Fruit fly (Drosophila melanogaster) whole organism, embryonic: ENCODE data around the gene CG33631.
A peak's percentile ranks its signal among the peaks of the same experiment; 100 is the strongest.

Source experiments
- Adf1 ChIP-seq: fragments of 200-800 bp; sonication (Bioruptor generic); IDR thresholded peaks from 2 replicates; pipeline ENCODE4 v1.3.6; 2022; ENCODE audit warnings: missing biosample characterization, missing genetic modification characterization
- CG10147 ChIP-seq: fragments of 200-800 bp; sonication (Bioruptor generic); optimal IDR thresholded peaks from 2 replicates; lab custom pipeline; 2019; ENCODE audit warnings: missing biosample characterization, mild to moderate bottlenecking, missing genetic modification characterization, moderate library complexity
- CG10209 ChIP-seq: fragments of 200-800 bp; sonication (Bioruptor generic); optimal IDR thresholded peaks from 3 replicates; lab custom pipeline; 2017; ENCODE audit warnings: missing biosample characterization, mild to moderate bottlenecking, missing genetic modification characterization, missing genetic modification reagents
- CG10274 ChIP-seq: fragments of 200-800 bp; sonication (Bioruptor generic); optimal IDR thresholded peaks from 3 replicates; lab custom pipeline; 2017; ENCODE audit warnings: missing biosample characterization, mild to moderate bottlenecking, missing genetic modification characterization
- CG10321 ChIP-seq: fragments of 200-800 bp; sonication (Bioruptor generic); IDR thresholded peaks from 2 replicates; pipeline ENCODE4 v1.3.6; 2022; ENCODE audit warnings: missing biosample characterization, missing genetic modification characterization
- CG11398 ChIP-seq: fragments of 200-800 bp; sonication (Bioruptor generic); optimal IDR thresholded peaks from 2 replicates; lab custom pipeline; 2016; ENCODE audit warnings: missing biosample characterization, missing genetic modification characterization
- CG11504 ChIP-seq: fragments of 200-800 bp; sonication (Bioruptor generic); optimal IDR thresholded peaks from 3 replicates; lab custom pipeline; 2019; ENCODE audit warnings: missing biosample characterization, mild to moderate bottlenecking, missing genetic modification characterization, moderate library complexity
- CG11560 ChIP-seq: fragments of 200-800 bp; sonication (Bioruptor generic); IDR thresholded peaks from 3 replicates; pipeline ENCODE4 v1.3.6; 2022; ENCODE audit warnings: missing biosample characterization, missing genetic modification characterization
- CG13123 ChIP-seq: fragments of 200-800 bp; sonication (Bioruptor generic); optimal IDR thresholded peaks from 2 replicates; lab custom pipeline; 2016; ENCODE audit warnings: missing biosample characterization, missing genetic modification characterization
- CG14050 ChIP-seq: fragments of 200-800 bp; sonication (Bioruptor generic); IDR thresholded peaks from 3 replicates; pipeline ENCODE4 v1.3.6; 2022; ENCODE audit warnings: missing biosample characterization, missing genetic modification characterization
- CG14860 ChIP-seq: fragments of 200-800 bp; sonication (Bioruptor generic); IDR thresholded peaks from 3 replicates; pipeline ENCODE4 v1.3.6; 2022; ENCODE audit warnings: missing biosample characterization, missing genetic modification characterization; ENCODE audit not compliant: partially characterized antibody
- CG14965 ChIP-seq: fragments of 200-800 bp; sonication (Bioruptor generic); optimal IDR thresholded peaks from 2 replicates; lab custom pipeline; 2016; ENCODE audit warnings: missing biosample characterization, missing genetic modification characterization, borderline replicate concordance
- CG15269 ChIP-seq: fragments of 200-800 bp; sonication (Bioruptor generic); optimal IDR thresholded peaks from 2 replicates; lab custom pipeline; 2018; ENCODE audit warnings: missing biosample characterization, mild to moderate bottlenecking, missing genetic modification characterization, moderate library complexity
- CG3065 ChIP-seq: fragments of 200-800 bp; sonication (Bioruptor generic); optimal IDR thresholded peaks from 2 replicates; lab custom pipeline; 2016; ENCODE audit warnings: missing biosample characterization, missing genetic modification characterization
- CG4282 ChIP-seq: fragments of 200-800 bp; sonication (Bioruptor generic); optimal IDR thresholded peaks from 2 replicates; lab custom pipeline; 2016; ENCODE audit warnings: missing biosample characterization, missing genetic modification characterization
- CG7357 ChIP-seq: fragments of 200-800 bp; sonication (Bioruptor generic); IDR thresholded peaks from 3 replicates; pipeline ENCODE4 v1.3.6; 2022; ENCODE audit warnings: missing biosample characterization, missing genetic modification characterization
- CG8478 ChIP-seq: fragments of >200 bp; optimal IDR thresholded peaks from 2 replicates; lab custom pipeline; 2018
- CG9437 ChIP-seq: fragments of 200-800 bp; sonication (Bioruptor generic); optimal IDR thresholded peaks from 2 replicates; lab custom pipeline; 2018; ENCODE audit warnings: missing biosample characterization, mild to moderate bottlenecking, missing genetic modification characterization
- CG9876 ChIP-seq: fragments of 200-800 bp; sonication (Bioruptor generic); optimal IDR thresholded peaks from 2 replicates; lab custom pipeline; 2016; ENCODE audit warnings: missing biosample characterization, missing genetic modification characterization
- CHES-1-like ChIP-seq: fragments of 200-800 bp; sonication (Bioruptor generic); optimal IDR thresholded peaks from 2 replicates; lab custom pipeline; 2016; ENCODE audit warnings: missing biosample characterization, missing genetic modification characterization
- CTCF ChIP-seq: fragments of 200-800 bp; sonication (Bioruptor generic); optimal IDR thresholded peaks from 2 replicates; lab custom pipeline; 2017; ENCODE audit warnings: missing biosample characterization, mild to moderate bottlenecking, missing genetic modification characterization, moderate library complexity
- CkIIα-i1 ChIP-seq: fragments of 200-800 bp; sonication (Bioruptor generic); IDR thresholded peaks from 2 replicates; pipeline ENCODE4 v1.3.6; 2022; ENCODE audit warnings: missing biosample characterization, missing genetic modification characterization
- CoRest ChIP-seq: fragments of 200-800 bp; sonication (Bioruptor generic); optimal IDR thresholded peaks from 3 replicates; lab custom pipeline; 2018; ENCODE audit warnings: missing biosample characterization, mild to moderate bottlenecking, missing genetic modification characterization, moderate library complexity
- Deaf1 ChIP-seq: fragments of 200-800 bp; optimal IDR thresholded peaks from 3 replicates; lab custom pipeline; 2019; ENCODE audit warnings: missing biosample characterization, mild to moderate bottlenecking, missing genetic modification characterization, moderate library complexity
- Dll ChIP-seq: fragments of 200-800 bp; sonication (Bioruptor generic); IDR thresholded peaks from 4 replicates; pipeline ENCODE4 v1.3.6; 2022; ENCODE audit warnings: missing biosample characterization, missing genetic modification characterization; ENCODE audit not compliant: partially characterized antibody
- Doc3 ChIP-seq: fragments of 200-800 bp; sonication (Bioruptor generic); IDR thresholded peaks from 3 replicates; pipeline ENCODE4 v1.3.6; 2022; ENCODE audit warnings: missing biosample characterization, missing genetic modification characterization; ENCODE audit not compliant: partially characterized antibody
- Ets65A ChIP-seq: fragments of 200-800 bp; sonication (Bioruptor generic); peaks from one replicate; lab custom pipeline; 2016; ENCODE audit warnings: missing biosample characterization, missing genetic modification characterization
- Gug ChIP-seq: fragments of 200-800 bp; sonication (Bioruptor generic); IDR thresholded peaks from 4 replicates; pipeline ENCODE4 v1.3.6; 2022; ENCODE audit warnings: missing biosample characterization, missing genetic modification characterization
- NfI ChIP-seq: fragments of 200-800 bp; sonication (Bioruptor generic); optimal IDR thresholded peaks from 3 replicates; lab custom pipeline; 2018; ENCODE audit warnings: missing biosample characterization, mild to moderate bottlenecking, missing genetic modification characterization, moderate library complexity
- Optix ChIP-seq: fragments of 200-800 bp; sonication (Bioruptor generic); IDR thresholded peaks from 3 replicates; pipeline ENCODE4 v1.3.6; 2022; ENCODE audit warnings: missing biosample characterization, missing genetic modification characterization
- PHDP ChIP-seq: fragments of 200-800 bp; sonication (Bioruptor generic); optimal IDR thresholded peaks from 3 replicates; lab custom pipeline; 2018; ENCODE audit warnings: missing biosample characterization, mild to moderate bottlenecking, missing genetic modification characterization, moderate library complexity
- Trl ChIP-seq, 3 experiments: fragments of >200 bp in 2 of 3; fragments of 200-800 bp in 1 of 3; sonication (Bioruptor generic) in 1 of 3; optimal IDR thresholded peaks; 2 replicates in 1 of 3; 3 replicates in 2 of 3; lab custom pipeline; 2016 to 2017; ENCODE audit warnings: missing biosample characterization in 1 of 3, missing genetic modification characterization in 1 of 3
- YL-1 ChIP-seq: fragments of 200-800 bp; sonication (Bioruptor generic); optimal IDR thresholded peaks from 3 replicates; lab custom pipeline; 2017; ENCODE audit warnings: missing biosample characterization, mild to moderate bottlenecking, missing genetic modification characterization
- danr ChIP-seq: fragments of 200-800 bp; sonication (Bioruptor generic); IDR thresholded peaks from 2 replicates; pipeline ENCODE4 v1.3.6; 2022; ENCODE audit warnings: missing biosample characterization, missing genetic modification characterization
- dmrt11E ChIP-seq: fragments of 200-800 bp; sonication (Bioruptor generic); optimal IDR thresholded peaks from 3 replicates; lab custom pipeline; 2018; ENCODE audit warnings: missing biosample characterization, mild to moderate bottlenecking, missing genetic modification characterization, moderate library complexity
- ewg ChIP-seq: fragments of 200-800 bp; sonication (Bioruptor generic); optimal IDR thresholded peaks from 3 replicates; lab custom pipeline; 2017; ENCODE audit warnings: mild to moderate bottlenecking, missing biosample characterization, missing genetic modification reagents, missing genetic modification characterization
- eyg ChIP-seq: fragments of 200-800 bp; sonication (Bioruptor generic); optimal IDR thresholded peaks from 3 replicates; lab custom pipeline; 2016; ENCODE audit warnings: missing biosample characterization, missing genetic modification characterization
- fru ChIP-seq: fragments of >200 bp; optimal IDR thresholded peaks from 2 replicates; lab custom pipeline; 2017
- gro ChIP-seq: fragments of 200-800 bp; sonication (Bioruptor generic); optimal IDR thresholded peaks from 2 replicates; lab custom pipeline; 2016; ENCODE audit warnings: missing biosample characterization, missing genetic modification characterization
- kay ChIP-seq: fragments of 200-800 bp; sonication (Bioruptor generic); optimal IDR thresholded peaks from 2 replicates; lab custom pipeline; 2016; ENCODE audit warnings: missing biosample characterization, missing genetic modification characterization
- kni ChIP-seq: fragments of 200-800 bp; sonication (Bioruptor generic); optimal IDR thresholded peaks from 3 replicates; lab custom pipeline; 2017; ENCODE audit warnings: mild to moderate bottlenecking, missing biosample characterization, missing genetic modification reagents, missing genetic modification characterization
- knrl ChIP-seq: fragments of 200-800 bp; sonication (Bioruptor generic); IDR thresholded peaks from 3 replicates; pipeline ENCODE4 v1.3.6; 2022; ENCODE audit warnings: missing biosample characterization, missing genetic modification characterization; ENCODE audit not compliant: partially characterized antibody
- nom ChIP-seq: fragments of 200-800 bp; sonication (Bioruptor generic); optimal IDR thresholded peaks from 2 replicates; lab custom pipeline; 2017; ENCODE audit warnings: missing biosample characterization, missing genetic modification characterization, mild to moderate bottlenecking, moderate library complexity, missing genetic modification reagents
- pho ChIP-seq: fragments of 200-800 bp; sonication (Bioruptor generic); optimal IDR thresholded peaks from 2 replicates; lab custom pipeline; 2016; ENCODE audit warnings: missing biosample characterization, missing genetic modification characterization
- pros ChIP-seq: fragments of 200-800 bp; sonication (Bioruptor generic); optimal IDR thresholded peaks from 3 replicates; lab custom pipeline; 2019; ENCODE audit warnings: missing biosample characterization, mild to moderate bottlenecking, missing genetic modification characterization, moderate library complexity
- scrt ChIP-seq: fragments of 200-800 bp; sonication (Bioruptor generic); optimal IDR thresholded peaks from 2 replicates; lab custom pipeline; 2018; ENCODE audit warnings: missing biosample characterization, mild to moderate bottlenecking, missing genetic modification characterization, moderate library complexity
- so ChIP-seq: fragments of 200-800 bp; sonication (Bioruptor generic); IDR thresholded peaks from 3 replicates; pipeline ENCODE4 v1.3.6; 2022; ENCODE audit warnings: missing biosample characterization, missing genetic modification characterization
- sqz ChIP-seq: fragments of 200-800 bp; sonication (Bioruptor generic); optimal IDR thresholded peaks from 3 replicates; lab custom pipeline; 2018; ENCODE audit warnings: missing biosample characterization, mild to moderate bottlenecking, missing genetic modification characterization
- stc ChIP-seq: fragments of 200-800 bp; sonication (Bioruptor generic); IDR thresholded peaks from 2 replicates; pipeline ENCODE4 v1.3.6; 2022; ENCODE audit warnings: missing biosample characterization, missing genetic modification characterization

The CG33631 gene

DNA sequence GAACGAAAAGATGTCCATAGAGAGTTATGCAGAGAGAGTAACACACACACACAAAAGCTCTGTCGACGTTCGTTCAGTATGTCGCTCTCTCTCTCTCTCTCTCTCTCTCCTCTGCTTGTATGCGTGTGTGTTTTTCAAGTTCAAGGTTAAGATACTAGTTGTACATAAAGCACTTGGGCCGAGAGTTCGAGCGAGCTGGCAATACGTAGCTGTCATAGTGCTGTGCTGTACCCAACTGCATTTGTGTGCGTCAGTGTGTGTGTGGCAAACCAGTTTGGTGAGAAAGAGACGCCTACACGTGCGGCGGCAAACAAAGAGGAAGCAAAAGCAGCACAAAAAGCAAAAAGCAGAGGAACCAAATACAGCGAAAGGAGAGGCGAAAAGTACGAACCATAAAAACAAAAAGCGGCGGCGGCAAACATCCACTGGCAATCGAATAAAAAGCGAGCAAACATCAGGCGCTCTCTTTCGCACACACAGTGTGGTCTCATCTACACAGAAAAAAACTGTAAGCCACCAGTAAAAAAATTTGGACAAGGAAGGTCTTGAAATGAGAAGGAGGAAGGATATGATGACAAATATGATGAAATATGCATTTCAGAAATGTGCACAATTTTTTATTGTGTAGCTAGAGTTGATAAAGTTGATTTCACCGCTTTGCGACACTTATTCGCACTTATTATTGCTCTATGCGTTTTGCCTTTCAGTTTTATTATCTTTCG lies 23.6 kb downstream of the CG33631 start (continued):
- TF ChIP-seq CG11560 (tag; lab: Robert Waterston, UW) = 0 out of 3 replicates have a peak, but pooled peaks have one; percentile 34
- peak; percentile 6 for TF ChIP-seq kay
- TF ChIP-seq CG10209 (GFP tag; lab: Kevin White, UChicago) = peak; percentile 69
- peak; percentile 51 for TF ChIP-seq CG11398 (GFP tag; lab: Kevin White, UChicago)
- TF ChIP-seq CG8478 (lab: Kevin White, UChicago) = peak; percentile 96
- peak; percentile 65 for TF ChIP-seq CG9876 (GFP tag; lab: Kevin White, UChicago)
- peak; percentile 52 for TF ChIP-seq CG15269
- TF ChIP-seq stc (GFP tag; lab: Robert Waterston, UW) = peak; percentile 76
- no peak for TF ChIP-seq CG14860 (GFP tag; lab: Robert Waterston, UW)
- TF ChIP-seq CG13123 (GFP tag; lab: Kevin White, UChicago) = peak; percentile 19
- TF ChIP-seq ewg (GFP tag; lab: Kevin White, UChicago) = peak; percentile 26
- TF ChIP-seq Gug (GFP tag; lab: Robert Waterston, UW) = peak; percentile 77
- TF ChIP-seq gro (GFP tag; lab: Kevin White, UChicago) = peak; percentile 80
- TF ChIP-seq pros = peak; percentile 80
- TF ChIP-seq nom (GFP tag; lab: Kevin White, UChicago) = peak; percentile 61
- TF ChIP-seq knrl (GFP tag; lab: Robert Waterston, UW) = 0 out of 3 replicates have a peak, but pooled peaks have one; percentile 16
- peak; percentile 19 for TF ChIP-seq dmrt11E (tag; lab: Kevin White, UChicago)
- peak; percentile 67 for TF ChIP-seq CHES-1-like (GFP tag; lab: Kevin White, UChicago)
- TF ChIP-seq CG14050 (GFP tag; lab: Robert Waterston, UW) = peak; percentile 39; the same call in 2 of the 3 replicates
- TF ChIP-seq CG4282 (GFP tag; lab: Kevin White, UChicago) = no peak
- peak; percentile 51; the same call in 1 of the 3 replicates for TF ChIP-seq Optix (GFP tag; lab: Robert Waterston, UW)
- TF ChIP-seq pho (GFP tag; lab: Kevin White, UChicago) = peak; percentile 64
- peak; percentile 96 for TF ChIP-seq Ets65A
- no peak for TF ChIP-seq fru (lab: Kevin White, UChicago)
- TF ChIP-seq CG14965 (GFP tag; lab: Kevin White, UChicago) = no peak
- TF ChIP-seq CkIIα-i1 (GFP tag; lab: Robert Waterston, UW) = no peak
- TF ChIP-seq PHDP (tag; lab: Kevin White, UChicago) = peak; percentile 44
- peak; percentile 41 for TF ChIP-seq sqz (GFP tag; lab: Kevin White, UChicago)
- peak; percentile 67 for TF ChIP-seq CG11504 (tag; lab: Kevin White, UChicago)
- peak; percentile 12 for TF ChIP-seq CG10147 (GFP tag; lab: Kevin White, UChicago)
- TF ChIP-seq kni (GFP tag; lab: Kevin White, UChicago) = peak; percentile 62
- TF ChIP-seq CoRest = peak; percentile 66
- TF ChIP-seq YL-1 (GFP tag; lab: Kevin White, UChicago) = no peak
- TF ChIP-seq eyg (GFP tag; lab: Kevin White, UChicago) = peak; percentile 1
- TF ChIP-seq scrt (GFP tag; lab: Kevin White, UChicago) = peak; percentile 24
- TF ChIP-seq CG9437 = no peak
- TF ChIP-seq CG10274 = no peak
- peak; percentile 82 for TF ChIP-seq Adf1 (GFP tag; lab: Robert Waterston, UW)
- no peak for TF ChIP-seq CTCF
- TF ChIP-seq NfI (GFP tag; lab: Kevin White, UChicago) = peak; percentile 59
- TF ChIP-seq CG7357 (GFP tag; lab: Robert Waterston, UW) = peak; percentile 58; the same call in 1 of the 3 replicates
- TF ChIP-seq CG3065 (GFP tag; lab: Kevin White, UChicago) = no peak
- TF ChIP-seq danr (GFP tag; lab: Robert Waterston, UW) = 0 out of 2 replicates have a peak, but pooled peaks have one; percentile 9
- 0 out of 3 replicates have a peak, but pooled peaks have one; percentile 61 for TF ChIP-seq so (GFP tag; lab: Robert Waterston, UW)
- TF ChIP-seq CG10321 (GFP tag; lab: Robert Waterston, UW) = peak; percentile 94
- peak; percentile 82 to 95 for TF ChIP-seq Trl (optimal IDR thresholded peaks at IDR 0.05; lab: Kevin White, UChicago)
- TF ChIP-seq Trl (GFP tag; optimal IDR thresholded peaks at IDR 0.05; lab: Kevin White, UChicago) = peak; percentile 49
- TF ChIP-seq Deaf1 (tag; lab: Kevin White, UChicago) = peak; percentile 43
- TF ChIP-seq Doc3 (GFP tag; lab: Robert Waterston, UW) = no peak
- no peak for TF ChIP-seq Dll (GFP tag; lab: Robert Waterston, UW)
